Worm (Caenorhabditis elegans): ENCODE data around the gene F07B10.7.
A peak's percentile ranks its signal among the peaks of the same experiment; 100 is the strongest.

The F07B10.7 gene

DNA sequence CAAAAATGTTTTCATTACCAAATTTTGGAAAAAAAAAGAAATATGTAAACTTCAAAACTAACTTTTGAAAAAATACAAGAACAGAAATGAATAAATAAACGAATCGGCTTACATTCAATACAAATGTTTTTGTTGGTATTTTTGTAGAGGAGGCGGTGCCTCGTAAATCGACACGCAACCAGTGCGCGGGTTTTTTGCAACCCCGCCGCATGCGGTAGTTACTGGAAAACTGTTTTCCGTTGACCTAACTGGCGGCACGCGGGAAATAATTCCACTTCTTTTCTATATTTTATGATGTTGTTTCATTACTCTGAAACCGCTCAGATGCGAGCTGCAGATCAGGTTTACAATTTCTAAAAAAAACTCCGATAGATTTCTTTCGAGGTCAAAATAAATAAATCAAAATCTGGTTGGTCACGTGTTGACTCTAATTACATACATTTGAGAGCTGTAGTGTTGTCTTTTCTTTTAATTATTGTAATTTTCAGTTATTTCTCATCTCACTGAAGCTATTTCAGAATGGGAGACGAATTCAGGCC, 21.3 kb downstream of the F07B10.7 start, which contains the start of the genes dvc-1 and ima-1:
dvc-1 (minus strand) TSS at position 145 of the 539 bp plus-strand sequence.
ima-1 (plus strand) TSS at position 489 of the 539 bp plus-strand sequence.
- TF ChIP-seq hmg-4 (GFP tag; optimal IDR thresholded peaks at IDR 0.05) (peak; percentile 50), aly-1 (tag; optimal IDR thresholded peaks at IDR 0.05) (no peak), F13C5.2 (tag; optimal IDR thresholded peaks at IDR 0.05) (peak; percentile 90), ceh-36 (tag; optimal IDR thresholded peaks at IDR 0.05) (peak; percentile 69), flt-1 (GFP tag; IDR thresholded peaks at IDR 0.05) (peak; percentile 76), ets-7 (tag; optimal IDR thresholded peaks at IDR 0.05) (peak; percentile 0), tbx-11 (GFP tag; IDR thresholded peaks at IDR 0.05) (peak; percentile 69; the same call in 1 of the 2 replicates), scrt-1 (GFP tag; IDR thresholded peaks at IDR 0.05) (peak; percentile 55; the same call in 1 of the 2 replicates), ceh-13 (GFP tag; optimal IDR thresholded peaks at IDR 0.05) (peak; percentile 65), sea-1 (GFP tag; conservative IDR thresholded peaks at IDR 0.05) (peak; percentile 75), hmbx-1 (tag; optimal IDR thresholded peaks at IDR 0.05) (peak; percentile 12), pes-1 (GFP tag; IDR thresholded peaks at IDR 0.05) (no peak), B0310.2 (tag; optimal IDR thresholded peaks at IDR 0.05) (no peak), hnd-1 (tag; optimal IDR thresholded peaks at IDR 0.05) (peak; percentile 43), tbx-37 (GFP tag; conservative IDR thresholded peaks at IDR 0.05) (peak; percentile 74)

DNA sequence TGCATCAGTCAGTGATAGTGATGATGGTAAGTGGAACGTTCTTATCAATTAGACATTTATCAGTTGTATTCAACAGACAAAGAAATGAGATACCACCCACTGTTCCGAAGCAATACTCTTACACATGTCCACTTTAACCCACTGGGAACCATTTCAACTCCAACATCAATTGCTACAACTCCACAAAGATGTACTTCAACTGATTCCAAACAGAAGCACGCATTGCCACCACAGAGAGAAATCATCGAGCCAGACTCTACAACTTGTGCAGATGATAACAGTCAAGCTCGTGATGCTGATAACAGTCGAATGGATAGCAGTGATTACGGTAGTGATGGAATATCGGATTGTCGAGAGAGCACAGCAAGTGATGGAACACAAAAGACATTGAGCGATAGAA, 24.6 kb downstream of the F07B10.7 start:
- no peak for TF ChIP-seq B0310.2 (tag; optimal IDR thresholded peaks at IDR 0.05)
- no peak for TF ChIP-seq sea-1 (GFP tag; conservative IDR thresholded peaks at IDR 0.05)
- no peak for TF ChIP-seq ceh-13 (GFP tag; optimal IDR thresholded peaks at IDR 0.05)
- no peak for TF ChIP-seq tbx-37 (GFP tag; conservative IDR thresholded peaks at IDR 0.05)
- TF ChIP-seq flt-1 (GFP tag; IDR thresholded peaks at IDR 0.05): no peak
- TF ChIP-seq ama-1 (optimal IDR thresholded peaks at IDR 0.05): no peak
- no peak for TF ChIP-seq hmg-4 (GFP tag; optimal IDR thresholded peaks at IDR 0.05)
- TF ChIP-seq ets-7 (tag; optimal IDR thresholded peaks at IDR 0.05): no peak
- TF ChIP-seq scrt-1 (GFP tag; IDR thresholded peaks at IDR 0.05): no peak
- TF ChIP-seq aly-1 (tag; optimal IDR thresholded peaks at IDR 0.05): no peak
- no peak for TF ChIP-seq F13C5.2 (tag; optimal IDR thresholded peaks at IDR 0.05)
- TF ChIP-seq hmbx-1 (tag; optimal IDR thresholded peaks at IDR 0.05): no peak
- TF ChIP-seq tra-4 (tag; optimal IDR thresholded peaks at IDR 0.05): no peak
- TF ChIP-seq hnd-1 (tag; optimal IDR thresholded peaks at IDR 0.05): no peak

DNA sequence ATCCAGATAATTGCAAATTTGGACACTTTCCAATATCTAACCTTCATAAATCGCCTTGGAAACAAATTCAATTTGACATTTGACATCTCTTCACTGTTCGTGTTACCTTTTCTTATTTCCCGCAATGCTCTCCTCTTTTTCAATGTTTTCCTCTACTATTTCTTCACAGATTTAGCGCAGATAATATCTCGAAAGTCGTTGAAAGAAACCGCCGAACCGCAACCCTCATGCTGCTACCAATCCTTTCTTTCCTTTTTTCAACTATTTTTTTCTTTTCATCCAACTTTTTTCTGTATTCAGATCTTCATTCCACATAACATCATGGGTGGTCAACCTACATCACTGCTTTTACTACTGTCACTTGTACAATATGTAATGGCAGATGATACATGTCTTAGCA, 26.2 kb downstream of the F07B10.7 start, which contains the start of gene T19B10.5:
T19B10.5 (plus strand) TSS at position 301 of the 400 bp plus-strand sequence.
- TF ChIP-seq sea-1 (GFP tag; conservative IDR thresholded peaks at IDR 0.05) (no peak), hnd-1 (tag; optimal IDR thresholded peaks at IDR 0.05) (no peak), pes-1 (GFP tag; IDR thresholded peaks at IDR 0.05) (no peak), scrt-1 (GFP tag; IDR thresholded peaks at IDR 0.05) (no peak), ets-7 (tag; optimal IDR thresholded peaks at IDR 0.05) (no peak), F13C5.2 (tag; optimal IDR thresholded peaks at IDR 0.05) (no peak), hmg-4 (GFP tag; optimal IDR thresholded peaks at IDR 0.05) (no peak), hmbx-1 (tag; optimal IDR thresholded peaks at IDR 0.05) (no peak), tbx-11 (GFP tag; IDR thresholded peaks at IDR 0.05) (no peak), ama-1 (optimal IDR thresholded peaks at IDR 0.05) (no peak)

DNA sequence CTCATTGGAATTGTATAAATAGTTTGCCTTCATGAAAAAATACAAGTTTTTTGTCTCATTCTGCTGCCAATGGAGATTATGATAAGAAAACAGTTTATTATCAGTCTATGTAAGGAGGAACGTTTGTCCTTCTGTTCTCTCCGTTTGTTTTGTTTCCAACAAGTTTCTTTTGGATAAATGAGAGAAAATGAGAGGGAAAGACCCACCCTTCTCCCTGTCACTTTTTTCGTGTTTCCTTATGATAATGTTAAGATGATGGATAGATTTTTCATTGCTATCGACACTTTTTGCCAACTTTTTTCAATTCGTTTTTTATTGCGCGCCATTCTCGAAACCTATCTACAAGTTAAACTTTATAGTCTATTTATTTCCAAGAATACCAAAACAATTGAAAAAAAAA, 29.3 kb downstream of the F07B10.7 start:
- TF ChIP-seq tbx-11 (GFP tag; IDR thresholded peaks at IDR 0.05) (no peak), B0310.2 (tag; optimal IDR thresholded peaks at IDR 0.05) (no peak), sea-1 (GFP tag; conservative IDR thresholded peaks at IDR 0.05) (no peak), hnd-1 (tag; optimal IDR thresholded peaks at IDR 0.05) (no peak), aly-1 (tag; optimal IDR thresholded peaks at IDR 0.05) (no peak), F13C5.2 (tag; optimal IDR thresholded peaks at IDR 0.05) (no peak), tra-4 (tag; optimal IDR thresholded peaks at IDR 0.05) (no peak), scrt-1 (GFP tag; IDR thresholded peaks at IDR 0.05) (no peak), ceh-13 (GFP tag; optimal IDR thresholded peaks at IDR 0.05) (no peak), ama-1 (optimal IDR thresholded peaks at IDR 0.05) (no peak), ets-7 (tag; optimal IDR thresholded peaks at IDR 0.05) (no peak), flt-1 (GFP tag; IDR thresholded peaks at IDR 0.05) (no peak)

DNA sequence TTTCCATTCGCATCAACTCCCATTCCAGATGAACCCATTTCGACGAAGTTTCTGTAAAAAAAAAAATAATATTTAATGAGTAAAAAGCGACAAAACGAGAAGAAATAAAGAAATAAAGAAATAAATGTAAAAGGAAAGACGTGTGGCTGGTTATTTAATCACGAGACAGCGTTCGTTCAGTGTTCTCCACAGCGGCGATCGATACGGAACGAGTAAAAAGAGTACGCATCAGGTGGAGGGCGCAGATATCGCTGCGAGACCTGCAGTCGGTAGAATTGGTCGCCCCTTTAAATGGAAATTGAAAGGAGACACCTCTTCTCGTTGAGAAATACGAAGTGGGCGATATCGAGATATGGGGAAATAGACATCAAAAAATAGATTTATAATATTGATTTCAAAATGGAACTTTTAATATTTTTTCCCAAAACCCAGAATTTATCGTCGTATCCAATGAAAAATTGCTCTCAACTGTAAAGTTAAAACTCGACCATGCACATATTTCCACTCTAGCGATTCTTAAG, 31.8 kb downstream of the F07B10.7 start, which contains the start of gene pqn-70:
pqn-70 (minus strand) TSS at position 51 of the 521 bp plus-strand sequence.
- TF ChIP-seq F13C5.2 (tag; optimal IDR thresholded peaks at IDR 0.05) (peak; percentile 39), tbx-11 (GFP tag; IDR thresholded peaks at IDR 0.05) (no peak), hmg-4 (GFP tag; optimal IDR thresholded peaks at IDR 0.05) (peak; percentile 60), tbx-37 (GFP tag; conservative IDR thresholded peaks at IDR 0.05) (0 out of 2 replicates have a peak, but pooled peaks have one; percentile 11)

DNA sequence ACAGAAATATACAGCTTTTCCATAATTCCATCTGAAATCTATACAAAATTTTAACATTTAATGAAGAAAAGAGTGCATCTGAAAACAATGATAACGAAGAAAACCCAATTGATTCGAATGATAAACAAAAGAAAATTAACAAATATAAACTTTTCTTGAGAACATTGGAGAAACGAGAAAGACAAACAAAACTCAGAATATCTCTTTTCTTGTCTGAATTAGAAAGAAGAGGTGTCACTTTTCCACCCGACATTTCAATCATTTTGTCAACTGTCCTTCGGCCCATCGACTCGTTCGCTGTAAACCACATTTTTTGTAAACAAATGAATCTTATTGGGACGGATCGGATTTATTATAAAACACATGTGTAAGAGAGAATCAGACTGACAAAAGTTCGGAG, 34.5 kb downstream of the F07B10.7 start, which contains the start of gene bgal-1:
bgal-1 (minus strand) TSS at position 38 of the 400 bp plus-strand sequence.
- TF ChIP-seq tbx-11 (GFP tag; IDR thresholded peaks at IDR 0.05): no peak
- TF ChIP-seq hmg-4 (GFP tag; optimal IDR thresholded peaks at IDR 0.05): no peak
- TF ChIP-seq ets-7 (tag; optimal IDR thresholded peaks at IDR 0.05): no peak
- TF ChIP-seq scrt-1 (GFP tag; IDR thresholded peaks at IDR 0.05): no peak
- TF ChIP-seq ceh-13 (GFP tag; optimal IDR thresholded peaks at IDR 0.05): no peak
- TF ChIP-seq ama-1 (optimal IDR thresholded peaks at IDR 0.05): no peak
- no peak for TF ChIP-seq hmbx-1 (tag; optimal IDR thresholded peaks at IDR 0.05)

DNA sequence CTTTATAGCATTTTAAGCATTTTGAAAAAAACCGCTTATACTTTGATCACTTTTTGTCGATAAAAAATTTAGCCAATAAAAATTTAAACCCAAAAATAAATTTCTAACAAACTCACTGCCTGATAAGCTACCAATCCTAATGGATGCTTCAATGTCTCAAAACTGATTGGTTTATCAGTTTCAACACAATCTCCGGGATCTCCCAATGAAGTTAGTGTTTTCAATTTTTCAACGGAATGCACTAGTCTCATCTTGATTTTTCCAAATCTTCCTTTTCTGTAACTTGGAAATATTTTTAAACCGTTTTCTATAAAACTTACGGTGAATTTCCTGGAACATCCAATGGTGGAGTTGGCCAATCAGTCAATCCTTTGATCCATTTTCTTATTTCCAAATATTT, 36.8 kb downstream of the F07B10.7 start:
- TF ChIP-seq pes-1 (GFP tag; IDR thresholded peaks at IDR 0.05): no peak

DNA sequence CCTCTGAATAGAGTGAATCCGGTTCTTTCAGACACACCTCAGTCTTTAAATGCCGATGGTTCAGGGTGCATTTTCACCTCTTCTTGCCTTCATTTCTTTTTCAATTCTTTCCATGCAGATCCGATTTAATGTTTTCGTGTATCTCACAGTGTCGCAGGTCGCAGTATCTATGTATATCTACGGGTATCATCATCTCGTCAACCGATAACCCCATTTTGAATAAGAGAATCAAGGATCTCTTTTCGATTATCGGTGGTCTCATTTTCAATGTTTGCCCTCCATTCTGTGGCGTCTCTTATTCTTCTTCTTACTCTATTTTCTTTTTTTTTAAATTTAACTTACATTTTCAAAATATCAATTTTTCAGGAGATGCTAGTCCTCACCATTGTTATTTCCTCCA, 39.6 kb downstream of the F07B10.7 start, which contains the start of gene T19B10.2:
T19B10.2 (plus strand) TSS at position 367 of the 400 bp plus-strand sequence.
- TF ChIP-seq aly-1 (tag; optimal IDR thresholded peaks at IDR 0.05): no peak
- no peak for TF ChIP-seq ceh-13 (GFP tag; optimal IDR thresholded peaks at IDR 0.05)
- TF ChIP-seq ama-1 (optimal IDR thresholded peaks at IDR 0.05): no peak
- TF ChIP-seq tbx-11 (GFP tag; IDR thresholded peaks at IDR 0.05): no peak
- no peak for TF ChIP-seq hnd-1 (tag; optimal IDR thresholded peaks at IDR 0.05)
- no peak for TF ChIP-seq hmg-4 (GFP tag; optimal IDR thresholded peaks at IDR 0.05)
